Worm (Caenorhabditis elegans) whole organism, mixed stage, embryonic: ENCODE results near the gene Y54G2A.7.

Experiments
- snpc-4 ChIP-seq: fragments of 150-350 bp; optimal IDR thresholded peaks from 2 replicates; lab custom pipeline; 2014; ENCODE audit warnings: missing biosample characterization, missing genetic modification characterization
- unc-120 ChIP-seq: sonication (generic microtip); optimal IDR thresholded peaks from 2 replicates; lab custom pipeline; 2017; ENCODE audit warnings: missing genetic modification characterization, missing compliant biosample characterization; ENCODE audit not compliant: poor library complexity, severe bottlenecking

DNA sequence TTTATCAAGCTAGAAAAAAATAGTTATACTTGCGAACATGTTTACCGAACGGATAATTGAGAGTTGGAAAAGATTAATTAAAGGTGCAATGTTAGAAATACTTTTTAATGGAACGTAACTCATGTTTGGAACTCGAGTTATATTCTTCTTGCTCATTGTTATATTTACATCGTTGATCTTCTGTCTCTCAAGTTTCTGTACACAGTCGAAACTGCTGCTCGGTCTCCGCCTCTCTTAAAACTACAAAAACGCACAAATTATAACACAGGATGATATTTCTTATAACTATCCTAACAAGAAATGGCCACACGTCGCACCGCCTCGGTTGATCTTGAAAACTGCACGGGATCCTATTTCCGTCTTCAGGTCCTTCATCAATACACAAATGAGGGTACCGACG lies 3.9 kb upstream of the Y54G2A.7 start, which contains the start of gene pudl-2:
- TF ChIP-seq unc-120: no peak
- no peak for TF ChIP-seq snpc-4 (tag; lab: Kevin White, UChicago)
